Fruit fly (Drosophila melanogaster) whole organism, prepupa: ENCODE measurements around the gene CG10654.
A peak's percentile ranks its signal among the peaks of the same experiment; 100 is the strongest.

Experiments
- CG10631 ChIP-seq: fragments of 200-800 bp; sonication (Bioruptor generic); optimal IDR thresholded peaks from 2 replicates; lab custom pipeline; 2016; ENCODE audit warnings: missing biosample characterization, missing genetic modification characterization
- CG11294 ChIP-seq: fragments of 200-800 bp; sonication (Bioruptor generic); IDR thresholded peaks from 2 replicates; pipeline ENCODE4 v1.3.6; 2022; ENCODE audit warnings: missing biosample characterization, missing genetic modification characterization
- CG11762 ChIP-seq: fragments of 200-800 bp; sonication (Bioruptor generic); optimal IDR thresholded peaks from 3 replicates; lab custom pipeline; 2016; ENCODE audit warnings: missing biosample characterization, missing genetic modification characterization; ENCODE audit not compliant: insufficient read depth
- CG15336 ChIP-seq: fragments of 200-800 bp; sonication (Bioruptor generic); IDR thresholded peaks from 2 replicates; pipeline ENCODE4 v1.3.6; 2022; ENCODE audit warnings: missing biosample characterization, missing genetic modification characterization
- CG1621 ChIP-seq: fragments of 200-800 bp; sonication (Bioruptor generic); optimal IDR thresholded peaks from 3 replicates; lab custom pipeline; 2018; ENCODE audit warnings: missing biosample characterization, mild to moderate bottlenecking, missing genetic modification characterization
- CG16779 ChIP-seq: fragments of 200-800 bp; sonication (Bioruptor generic); optimal IDR thresholded peaks from 3 replicates; lab custom pipeline; 2017; ENCODE audit warnings: missing biosample characterization, mild to moderate bottlenecking, missing genetic modification characterization
- CG3032 ChIP-seq: fragments of 200-800 bp; optimal IDR thresholded peaks from 2 replicates; lab custom pipeline; 2019; ENCODE audit warnings: missing biosample characterization, mild to moderate bottlenecking, missing genetic modification characterization, moderate library complexity
- CG32006 ChIP-seq: fragments of 200-800 bp; sonication (Bioruptor generic); optimal IDR thresholded peaks from 3 replicates; lab custom pipeline; 2017; ENCODE audit warnings: missing biosample characterization, mild to moderate bottlenecking, missing genetic modification characterization
- CG34406 ChIP-seq: fragments of 200-800 bp; sonication (Bioruptor generic); optimal IDR thresholded peaks from 3 replicates; lab custom pipeline; 2016; ENCODE audit warnings: missing biosample characterization, missing genetic modification characterization
- CG3919 ChIP-seq: fragments of 200-800 bp; sonication (Bioruptor generic); optimal IDR thresholded peaks from 3 replicates; lab custom pipeline; 2016; ENCODE audit warnings: missing biosample characterization, missing genetic modification characterization
- CG6163 ChIP-seq: fragments of 200-800 bp; sonication (Bioruptor generic); IDR thresholded peaks from 3 replicates; pipeline ENCODE4 v1.3.6; 2022; ENCODE audit warnings: missing biosample characterization, missing genetic modification characterization
- CG6276 ChIP-seq: fragments of 200-800 bp; sonication (Bioruptor generic); optimal IDR thresholded peaks from 2 replicates; lab custom pipeline; 2017; ENCODE audit warnings: missing biosample characterization, mild to moderate bottlenecking, missing genetic modification characterization
- CG6792 ChIP-seq: fragments of 200-800 bp; sonication (Bioruptor generic); optimal IDR thresholded peaks from 3 replicates; lab custom pipeline; 2016; ENCODE audit warnings: missing biosample characterization, missing genetic modification characterization
- CG6808 ChIP-seq: fragments of 200-800 bp; sonication (Bioruptor generic); optimal IDR thresholded peaks from 3 replicates; lab custom pipeline; 2017; ENCODE audit warnings: missing biosample characterization, missing genetic modification characterization, mild to moderate bottlenecking, moderate library complexity, missing genetic modification reagents
- CG7368 ChIP-seq: fragments of 200-800 bp; sonication (Bioruptor generic); optimal IDR thresholded peaks from 3 replicates; lab custom pipeline; 2016; ENCODE audit warnings: missing biosample characterization, missing genetic modification characterization
- CG8119 ChIP-seq: fragments of 200-800 bp; sonication (Bioruptor generic); IDR thresholded peaks from 3 replicates; pipeline ENCODE4 v1.3.6; 2022; ENCODE audit warnings: missing biosample characterization, missing genetic modification characterization
- CG8319 ChIP-seq: fragments of 200-800 bp; sonication (Bioruptor generic); optimal IDR thresholded peaks from 3 replicates; lab custom pipeline; 2016; ENCODE audit warnings: missing biosample characterization, missing genetic modification characterization
- CG8632 ChIP-seq: fragments of 200-800 bp; sonication (Bioruptor generic); optimal IDR thresholded peaks from 3 replicates; lab custom pipeline; 2016; ENCODE audit warnings: missing biosample characterization, missing genetic modification characterization
- Eip75B ChIP-seq: fragments of 200-800 bp; sonication (Bioruptor generic); optimal IDR thresholded peaks from 3 replicates; lab custom pipeline; 2016; ENCODE audit warnings: missing biosample characterization, missing genetic modification characterization
- Eip78C ChIP-seq: fragments of 200-800 bp; sonication (Bioruptor generic); peaks from one replicate; lab custom pipeline; 2016; ENCODE audit warnings: missing biosample characterization, missing genetic modification characterization
- Eip93F ChIP-seq: fragments of 200-800 bp; sonication (Bioruptor generic); optimal IDR thresholded peaks from 2 replicates; lab custom pipeline; 2016; ENCODE audit warnings: missing biosample characterization, mild to moderate bottlenecking, missing genetic modification characterization
- Ets21C ChIP-seq: fragments of 200-800 bp; sonication (Bioruptor generic); optimal IDR thresholded peaks from 3 replicates; lab custom pipeline; 2016; ENCODE audit warnings: missing biosample characterization, missing genetic modification characterization
- Ets96B ChIP-seq: fragments of 200-800 bp; optimal IDR thresholded peaks from 2 replicates; lab custom pipeline; 2019; ENCODE audit warnings: missing biosample characterization, mild to moderate bottlenecking, missing genetic modification characterization, moderate library complexity
- Gug ChIP-seq: fragments of 200-800 bp; sonication (Bioruptor generic); IDR thresholded peaks from 2 replicates; pipeline ENCODE4 v1.3.6; 2022; ENCODE audit warnings: missing biosample characterization, missing genetic modification characterization
- Hr38 ChIP-seq: sonication (Bioruptor generic); optimal IDR thresholded peaks from 2 replicates; lab custom pipeline; 2016; ENCODE audit warnings: missing biosample characterization, missing genetic modification characterization
- Hr4 ChIP-seq: fragments of 200-800 bp; sonication (Bioruptor generic); optimal IDR thresholded peaks from 3 replicates; lab custom pipeline; 2016; ENCODE audit warnings: missing biosample characterization, missing genetic modification characterization
- Lpt ChIP-seq: fragments of 200-800 bp; sonication (Bioruptor generic); optimal IDR thresholded peaks from 3 replicates; lab custom pipeline; 2016; ENCODE audit warnings: missing biosample characterization, missing genetic modification characterization
- Smox ChIP-seq: fragments of 200-800 bp; sonication (Bioruptor generic); optimal IDR thresholded peaks from 3 replicates; lab custom pipeline; 2016; ENCODE audit warnings: missing biosample characterization, missing genetic modification characterization
- Sox102F ChIP-seq: fragments of 200-800 bp; sonication (Bioruptor generic); optimal IDR thresholded peaks from 2 replicates; lab custom pipeline; 2016; ENCODE audit warnings: missing biosample characterization, mild to moderate bottlenecking, missing genetic modification characterization
- achi ChIP-seq: fragments of 200-800 bp; sonication (Bioruptor generic); optimal IDR thresholded peaks from 3 replicates; lab custom pipeline; 2016; ENCODE audit warnings: missing biosample characterization, missing genetic modification characterization
- acj6 ChIP-seq: fragments of 200-800 bp; sonication (Bioruptor generic); optimal IDR thresholded peaks from 3 replicates; lab custom pipeline; 2016; ENCODE audit warnings: missing biosample characterization, missing genetic modification characterization
- cyc ChIP-seq: fragments of 200-800 bp; sonication (Bioruptor generic); optimal IDR thresholded peaks from 3 replicates; lab custom pipeline; 2016; ENCODE audit warnings: missing biosample characterization, missing genetic modification characterization
- dac ChIP-seq: fragments of 200-800 bp; sonication (Bioruptor generic); optimal IDR thresholded peaks from 2 replicates; lab custom pipeline; 2017; ENCODE audit warnings: missing biosample characterization, mild to moderate bottlenecking, missing genetic modification characterization
- dsx ChIP-seq: fragments of 200-800 bp; optimal IDR thresholded peaks from 3 replicates; lab custom pipeline; 2019; ENCODE audit warnings: missing biosample characterization, mild to moderate bottlenecking, missing genetic modification characterization, moderate library complexity; ENCODE audit not compliant: poor library complexity, severe bottlenecking
- eg ChIP-seq: fragments of 200-800 bp; sonication (Bioruptor generic); IDR thresholded peaks from 3 replicates; pipeline ENCODE4 v1.3.6; 2022; ENCODE audit warnings: missing biosample characterization, missing genetic modification characterization
- fd59A ChIP-seq: fragments of 200-800 bp; sonication (Bioruptor generic); optimal IDR thresholded peaks from 2 replicates; lab custom pipeline; 2017; ENCODE audit warnings: missing biosample characterization, mild to moderate bottlenecking, missing genetic modification characterization, missing genetic modification reagents
- fd85E ChIP-seq: fragments of 200-800 bp; sonication (Bioruptor generic); optimal IDR thresholded peaks from 3 replicates; lab custom pipeline; 2016; ENCODE audit warnings: missing biosample characterization, missing genetic modification characterization
- fkh ChIP-seq: fragments of 200-800 bp; sonication (Bioruptor generic); optimal IDR thresholded peaks from 3 replicates; lab custom pipeline; 2017; ENCODE audit warnings: missing biosample characterization, mild to moderate bottlenecking, missing genetic modification characterization, moderate library complexity
- lz ChIP-seq: fragments of 200-800 bp; sonication (Bioruptor generic); optimal IDR thresholded peaks from 3 replicates; lab custom pipeline; 2016; ENCODE audit warnings: missing biosample characterization, missing genetic modification characterization
- net ChIP-seq: fragments of 200-800 bp; sonication (Bioruptor generic); optimal IDR thresholded peaks from 3 replicates; lab custom pipeline; 2016; ENCODE audit warnings: missing biosample characterization, missing genetic modification characterization
- salr ChIP-seq, 2 experiments: fragments of 200-800 bp; sonication (Bioruptor generic); optimal IDR thresholded peaks; 3 replicates each; lab custom pipeline; 2016 to 2018; ENCODE audit warnings: missing biosample characterization in 2 of 2, missing genetic modification characterization in 2 of 2, mild to moderate bottlenecking in 1 of 2
- spab ChIP-seq: fragments of 200-800 bp; sonication (Bioruptor generic); optimal IDR thresholded peaks from 2 replicates; lab custom pipeline; 2017; ENCODE audit warnings: missing biosample characterization, mild to moderate bottlenecking, missing genetic modification characterization, missing genetic modification reagents
- ss ChIP-seq, 2 experiments: fragments of 200-800 bp; sonication (Bioruptor generic); optimal IDR thresholded peaks; 2 replicates in 1 of 2; 3 replicates in 1 of 2; lab custom pipeline; 2017 to 2018; ENCODE audit warnings: mild to moderate bottlenecking in 2 of 2, missing biosample characterization in 2 of 2, missing genetic modification characterization in 2 of 2, moderate library complexity in 1 of 2
- svp ChIP-seq: fragments of 200-800 bp; sonication (Bioruptor generic); peaks from one replicate; lab custom pipeline; 2016; ENCODE audit warnings: missing biosample characterization, missing genetic modification characterization
- topi ChIP-seq: fragments of 200-800 bp; sonication (Bioruptor generic); optimal IDR thresholded peaks from 3 replicates; lab custom pipeline; 2016; ENCODE audit warnings: missing biosample characterization, missing genetic modification characterization

Gene CG10654

DNA sequence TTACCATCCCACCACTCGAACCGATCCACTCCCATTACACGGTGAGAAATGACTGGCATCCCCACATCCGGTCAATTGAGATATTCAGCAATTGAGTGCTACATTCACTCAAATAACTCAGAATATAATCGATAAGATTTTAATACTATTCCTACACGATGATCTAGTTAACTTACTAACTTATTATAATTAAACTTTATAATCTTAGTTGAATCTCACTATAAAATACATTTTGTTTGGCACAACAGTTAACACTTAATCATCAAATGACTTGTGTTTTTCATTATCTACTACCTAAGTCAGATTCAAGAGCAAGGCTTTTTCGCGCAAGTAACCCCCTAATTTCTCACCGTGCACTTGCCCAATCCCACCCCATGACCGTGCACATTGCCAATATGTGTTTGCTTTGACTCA is 12.3 kb downstream of the CG10654 start (continued):
- TF ChIP-seq CG10631 (GFP tag; lab: Kevin White, UChicago) (peak; percentile 82), fd59A (GFP tag; lab: Kevin White, UChicago) (peak; percentile 87), lz (GFP tag; lab: Kevin White, UChicago) (peak; percentile 91), fkh (GFP tag; lab: Kevin White, UChicago) (no peak), Lpt (GFP tag; lab: Kevin White, UChicago) (peak; percentile 86), ss (GFP tag; optimal IDR thresholded peaks at IDR 0.05; lab: Kevin White, UChicago) (peak; percentile 84 to 87), achi (GFP tag; lab: Kevin White, UChicago) (peak; percentile 88), Sox102F (GFP tag; lab: Kevin White, UChicago) (peak; percentile 91), CG11762 (peak; percentile 83), Hr38 (GFP tag; lab: Kevin White, UChicago) (no peak), Hr4 (GFP tag; lab: Kevin White, UChicago) (peak; percentile 91), Ets21C (GFP tag; lab: Kevin White, UChicago) (peak; percentile 83), Gug (peak; percentile 29)

DNA sequence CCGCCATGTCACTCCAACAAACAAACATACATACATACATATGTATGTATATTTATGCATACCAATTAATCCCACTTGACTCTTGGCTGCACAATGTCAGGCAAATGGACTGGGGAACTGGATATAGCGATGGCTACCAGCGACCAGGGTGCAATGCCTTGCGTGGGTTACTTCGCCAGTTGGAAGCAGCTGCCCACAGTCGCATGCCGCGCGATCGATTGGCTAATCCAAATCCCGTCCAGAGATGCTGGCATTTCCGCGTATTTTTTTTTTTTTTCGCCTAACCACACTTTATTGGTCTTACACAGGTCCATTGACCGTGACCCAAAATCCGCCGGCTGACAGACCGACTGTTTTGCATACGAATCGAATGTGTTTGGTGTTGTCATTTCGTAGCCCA is 13.4 kb downstream of the CG10654 start:
- TF ChIP-seq CG6163, result 0 out of 3 replicates have a peak, but pooled peaks have one; percentile 18
- TF ChIP-seq salr (GFP tag; optimal IDR thresholded peaks at IDR 0.05; lab: Kevin White, UChicago), result no peak
- TF ChIP-seq, all 60 proteins: peak for 1

DNA sequence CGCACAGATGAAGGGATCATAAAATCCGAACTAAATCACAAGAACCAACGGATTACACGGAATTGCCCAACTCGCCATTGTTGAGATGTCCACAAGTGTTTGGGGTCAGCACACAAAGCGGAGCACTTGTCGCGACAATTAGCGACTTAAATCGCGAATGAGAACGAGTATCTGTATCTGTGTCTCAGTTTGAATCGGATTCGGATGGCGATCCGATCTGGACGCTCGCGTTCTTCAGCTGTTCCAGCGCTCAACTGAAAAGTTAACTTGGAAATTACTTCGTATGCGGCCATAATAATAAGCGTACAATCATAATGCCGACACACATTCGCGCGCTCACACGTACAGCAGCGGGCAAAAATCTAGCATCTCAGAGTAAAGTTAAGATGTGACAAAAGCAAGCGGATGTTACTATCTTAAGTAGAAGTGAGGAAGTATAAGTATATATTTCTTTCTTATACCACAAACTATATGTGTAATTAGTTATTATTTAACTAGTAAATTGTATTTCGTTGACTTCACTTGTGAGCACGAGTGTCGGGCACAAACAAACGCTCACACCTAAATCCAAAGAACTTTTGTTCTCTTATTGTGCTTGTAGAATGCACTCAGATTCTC is 17.1 kb downstream of the CG10654 start, which contains the start of gene CG10660:
Gene CG10660, minus strand, starts transcription at position 259 of the 618 bp plus-strand sequence.
- TF ChIP-seq Sox102F (GFP tag; lab: Kevin White, UChicago), result peak; percentile 91
- TF ChIP-seq Eip75B, result peak; percentile 92
- peak; percentile 90 for TF ChIP-seq Smox (GFP tag; lab: Kevin White, UChicago)
- peak; percentile 92 for TF ChIP-seq Ets96B
- peak; percentile 95 for TF ChIP-seq svp (GFP tag; lab: Kevin White, UChicago)
- TF ChIP-seq CG6808, result peak; percentile 75
- peak; percentile 90 for TF ChIP-seq CG8632 (GFP tag; lab: Kevin White, UChicago)
- peak; percentile 78 for TF ChIP-seq dsx (GFP tag; lab: Kevin White, UChicago)
- peak; percentile 94 for TF ChIP-seq CG6276 (GFP tag; lab: Kevin White, UChicago)
- TF ChIP-seq Eip78C, result peak; percentile 97
- peak; percentile 96 for TF ChIP-seq CG8119 (GFP tag; lab: Robert Waterston, UW)
- TF ChIP-seq net, result peak; percentile 94
- peak; percentile 91 for TF ChIP-seq topi
- peak; percentile 94 for TF ChIP-seq CG34406 (GFP tag; lab: Kevin White, UChicago)
- peak; percentile 88 for TF ChIP-seq CG1621 (tag; lab: Kevin White, UChicago)
- peak; percentile 61 for TF ChIP-seq fkh (GFP tag; lab: Kevin White, UChicago)
- TF ChIP-seq Hr4 (GFP tag; lab: Kevin White, UChicago), result peak; percentile 94
- TF ChIP-seq CG10631 (GFP tag; lab: Kevin White, UChicago), result peak; percentile 91
- TF ChIP-seq cyc (GFP tag; lab: Kevin White, UChicago), result peak; percentile 88
- TF ChIP-seq CG11294 (GFP tag; lab: Robert Waterston, UW), result peak; percentile 90
- TF ChIP-seq CG7368 (GFP tag; lab: Kevin White, UChicago), result peak; percentile 82
- TF ChIP-seq CG32006 (GFP tag; lab: Kevin White, UChicago), result peak; percentile 95
- TF ChIP-seq CG15336 (GFP tag; lab: Robert Waterston, UW), result peak; percentile 97
- TF ChIP-seq dac, result peak; percentile 78
- TF ChIP-seq Gug, result peak; percentile 93
- TF ChIP-seq Lpt (GFP tag; lab: Kevin White, UChicago), result peak; percentile 91
- peak; percentile 93 for TF ChIP-seq CG6792 (GFP tag; lab: Kevin White, UChicago)
- peak; percentile 66 for TF ChIP-seq Eip93F (GFP tag; lab: Kevin White, UChicago)
- TF ChIP-seq achi (GFP tag; lab: Kevin White, UChicago), result peak; percentile 93
- TF ChIP-seq salr (GFP tag; optimal IDR thresholded peaks at IDR 0.05; lab: Kevin White, UChicago), result peak; percentile 79 to 86
- TF ChIP-seq spab (GFP tag; lab: Kevin White, UChicago), result peak; percentile 78
- TF ChIP-seq fd85E (GFP tag; lab: Kevin White, UChicago), result peak; percentile 66
- peak; percentile 72 for TF ChIP-seq CG8319 (GFP tag; lab: Kevin White, UChicago)
- TF ChIP-seq acj6 (GFP tag; lab: Kevin White, UChicago), result peak; percentile 93
- peak; percentile 97 for TF ChIP-seq CG6163
- peak; percentile 72 for TF ChIP-seq CG3032 (tag; lab: Kevin White, UChicago)
- TF ChIP-seq CG3919 (GFP tag; lab: Kevin White, UChicago), result peak; percentile 94
- peak; percentile 88 for TF ChIP-seq CG16779 (tag; lab: Kevin White, UChicago)
- peak; percentile 98 for TF ChIP-seq eg
- peak; percentile 92 for TF ChIP-seq lz (GFP tag; lab: Kevin White, UChicago)
- no peak for TF ChIP-seq Hr38 (GFP tag; lab: Kevin White, UChicago)
